Worm (Caenorhabditis elegans) whole organism, young adult: ENCODE measurements around the gene C13A2.3.

Experiments
- B0035.1 ChIP-seq: sonication (generic microtip); optimal IDR thresholded peaks from 2 replicates; lab custom pipeline; 2016; ENCODE audit warnings: missing genetic modification characterization, mild to moderate bottlenecking, missing compliant biosample characterization, missing genotype, missing genetic modification reagents
- Y79H2A.3 ChIP-seq: fragments of 200-800 bp; sonication (Bioruptor generic); conservative IDR thresholded peaks from 2 replicates; pipeline ENCODE4 v1.3.6; 2022; ENCODE audit warnings: missing genetic modification reagents, missing genetic modification characterization, missing compliant biosample characterization
- ama-1 ChIP-seq, 3 experiments: fragments of 150-350 bp in 1 of 3; sonication (generic microtip) in 2 of 3; optimal IDR thresholded peaks; 2 replicates each; lab custom pipeline; 2014 to 2018; ENCODE audit warnings: missing biosample characterization in 2 of 3, missing genetic modification characterization in 2 of 3, missing genetic modification reagents in 2 of 3
- lin-35 ChIP-seq, 3 experiments: fragments of 150-350 bp in 2 of 3; sonication (generic microtip) in 1 of 3; optimal IDR thresholded peaks; 2 replicates each; lab custom pipeline; 2014 to 2018; ENCODE audit warnings: missing biosample characterization in 3 of 3, missing genetic modification characterization in 3 of 3, missing genetic modification reagents in 3 of 3
- nfya-2 ChIP-seq: fragments of 200-800 bp; sonication (Bioruptor generic); IDR thresholded peaks from 2 replicates; pipeline ENCODE4 v1.3.6; 2022; ENCODE audit warnings: missing genetic modification reagents, missing genetic modification characterization, missing compliant biosample characterization
- snpc-4 ChIP-seq, 5 experiments: fragments of 150-350 bp in 1 of 5; sonication (generic microtip) in 4 of 5; optimal IDR thresholded peaks; 2 replicates each; lab custom pipeline; 2014 to 2018; ENCODE audit warnings: missing genetic modification characterization in 5 of 5, missing biosample characterization in 3 of 5, antibody characterized with exemption in 2 of 5, mild to moderate bottlenecking in 2 of 5, missing compliant biosample characterization in 2 of 5, missing genotype in 2 of 5, moderate library complexity in 2 of 5, missing genetic modification reagents in 1 of 5
- ztf-28 ChIP-seq: fragments of 200-800 bp; sonication (Bioruptor generic); IDR thresholded peaks from 2 replicates; pipeline ENCODE4 v1.3.6; 2022; ENCODE audit warnings: missing genetic modification reagents, missing genetic modification characterization, missing compliant biosample characterization

DNA sequence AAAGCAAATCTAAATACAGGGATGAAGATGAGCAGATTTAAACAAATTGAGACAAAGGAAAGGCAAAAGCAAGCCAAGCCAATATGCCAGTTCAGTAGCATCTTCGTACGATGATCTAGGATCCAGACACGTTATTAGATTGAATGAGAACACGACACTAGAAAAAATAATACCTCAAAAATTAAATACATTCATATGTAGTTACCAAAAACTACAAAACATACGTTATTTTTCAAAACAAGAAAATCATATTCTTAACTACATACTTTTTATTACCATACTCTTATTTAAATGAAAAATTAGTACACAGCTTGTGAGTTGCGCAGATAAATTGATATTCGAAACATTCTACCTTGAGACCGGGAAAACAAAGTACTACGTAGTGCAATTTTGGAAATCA, 31.1 kb downstream of the C13A2.3 start, which contains the start of gene srx-6:
- TF ChIP-seq nfya-2 (no peak), lin-35 (GFP tag; optimal IDR thresholded peaks at IDR 0.05; lab: Kevin White, UChicago) (no peak), B0035.1 (tag; lab: Kevin White, UChicago) (no peak), ztf-28 (no peak), snpc-4 (GFP tag; optimal IDR thresholded peaks at IDR 0.05; lab: Kevin White, UChicago) (no peak), snpc-4 (tag; optimal IDR thresholded peaks at IDR 0.05; lab: Kevin White, UChicago) (no peak), ama-1 (optimal IDR thresholded peaks at IDR 0.05; lab: Kevin White, UChicago) (no peak), ama-1 (GFP tag; optimal IDR thresholded peaks at IDR 0.05; lab: Kevin White, UChicago) (no peak), Y79H2A.3 (no peak)
